Fruit fly (Drosophila melanogaster): ENCODE data around the gene glo.

glo gene

DNA sequence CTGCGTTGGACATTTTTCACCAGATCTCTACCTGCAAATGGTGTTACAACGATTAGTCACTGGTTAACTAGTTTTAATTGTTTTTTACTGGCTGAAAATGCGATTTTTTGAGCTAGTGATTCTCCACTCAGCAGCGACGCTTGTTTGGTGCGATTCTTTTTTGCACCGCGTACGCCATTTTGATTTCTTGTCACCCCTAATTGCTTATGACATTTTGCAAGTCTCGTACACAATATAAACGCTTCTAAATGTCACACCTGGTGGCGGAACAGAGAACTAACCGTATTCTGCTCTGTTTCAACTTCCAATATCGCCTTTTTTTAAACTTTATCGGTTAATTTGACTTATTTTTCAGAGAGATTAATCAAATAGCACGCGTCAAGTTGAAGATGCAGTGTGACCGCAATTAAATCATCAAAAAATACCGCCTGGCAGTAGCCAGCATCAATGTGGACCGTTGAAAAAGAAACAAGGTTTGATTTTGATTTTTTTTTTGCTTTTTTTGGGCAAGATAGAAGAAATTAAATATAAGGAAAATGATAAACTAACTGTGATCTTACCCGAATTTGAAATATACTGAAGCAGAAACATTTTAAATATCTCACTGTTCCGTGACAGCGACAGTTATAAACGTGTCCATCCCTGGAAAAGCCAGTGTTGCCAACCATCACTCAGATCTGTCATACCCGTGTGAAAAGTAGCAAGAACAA lies at the start of gene glo, which contains the start of gene COX5A (continued):
- TF ChIP-seq CTCF (GFP tag; optimal IDR thresholded peaks at IDR 0.05) (peak; percentile 27), Optix (GFP tag; IDR thresholded peaks at IDR 0.05) (peak; percentile 67; the same call in 1 of the 3 replicates), CG17361 (GFP tag; IDR thresholded peaks at IDR 0.05) (peak; percentile 83), CG31388 (GFP tag; optimal IDR thresholded peaks at IDR 0.05) (peak; percentile 44), danr (GFP tag; IDR thresholded peaks at IDR 0.05) (no peak), CG2202 (tag; optimal IDR thresholded peaks at IDR 0.05) (peak; percentile 41), dati (GFP tag; IDR thresholded peaks at IDR 0.05) (peak; percentile 35; the same call in 1 of the 2 replicates), sob (GFP tag; IDR thresholded peaks at IDR 0.05) (peak; percentile 78), CG31441 (GFP tag; IDR thresholded peaks at IDR 0.05) (peak; percentile 71), CG18619 (GFP tag; optimal IDR thresholded peaks at IDR 0.05) (peak; percentile 64), Ravus (GFP tag; IDR thresholded peaks at IDR 0.05) (no peak), usp (GFP tag; optimal IDR thresholded peaks at IDR 0.05) (no peak), CG7372 (GFP tag; IDR thresholded peaks at IDR 0.05) (peak; percentile 78), Abd-B (GFP tag; optimal IDR thresholded peaks at IDR 0.05) (no peak), bsh (GFP tag; optimal IDR thresholded peaks at IDR 0.05) (peak; percentile 26 to 72), Vsx1 (GFP tag; optimal IDR thresholded peaks at IDR 0.05) (no peak), trem (tag; optimal IDR thresholded peaks at IDR 0.05) (peak; percentile 65), CG6765 (GFP tag; optimal IDR thresholded peaks at IDR 0.05) (no peak), pita (GFP tag; optimal IDR thresholded peaks at IDR 0.05) (no peak), CG12659 (GFP tag; optimal IDR thresholded peaks at IDR 0.05) (peak; percentile 86), zfh1 (GFP tag; IDR thresholded peaks at IDR 0.05) (peak; percentile 81), Nf-YC (tag; optimal IDR thresholded peaks at IDR 0.05) (peak; percentile 55), ranshi (GFP tag; IDR thresholded peaks at IDR 0.05) (peak; percentile 75), crol (GFP tag; IDR thresholded peaks at IDR 0.05) (peak; percentile 20; the same call in 1 of the 2 replicates), pum (GFP tag; optimal IDR thresholded peaks at IDR 0.05) (peak; percentile 86), Kr (GFP tag; optimal IDR thresholded peaks at IDR 0.05) (no peak), nmo (GFP tag; optimal IDR thresholded peaks at IDR 0.05) (peak; percentile 85), CG1024 (GFP tag; IDR thresholded peaks at IDR 0.05) (peak; percentile 68; the same call in 1 of the 2 replicates), NK7.1 (GFP tag; optimal IDR thresholded peaks at IDR 0.05) (peak; percentile 38), her (GFP tag; optimal IDR thresholded peaks at IDR 0.05) (peak; percentile 77), Trl (optimal IDR thresholded peaks at IDR 0.05) (no peak), Trl (GFP tag; optimal IDR thresholded peaks at IDR 0.05) (peak; percentile 89), HmgD (GFP tag; optimal IDR thresholded peaks at IDR 0.05) (peak; percentile 90), Lim3 (GFP tag; IDR thresholded peaks at IDR 0.05) (no peak), emc (GFP tag; optimal IDR thresholded peaks at IDR 0.05) (peak; percentile 62), CG32532 (GFP tag; IDR thresholded peaks at IDR 0.05) (peak; percentile 88), CG11723 (GFP tag; optimal IDR thresholded peaks at IDR 0.05) (peak; percentile 28), CG17802 (tag; optimal IDR thresholded peaks at IDR 0.05) (peak; percentile 32), Gug (GFP tag; IDR thresholded peaks at IDR 0.05) (peak; percentile 77), CG4707 (GFP tag; optimal IDR thresholded peaks at IDR 0.05) (peak; percentile 14), lbe (GFP tag; optimal IDR thresholded peaks at IDR 0.05) (peak; percentile 36), sug (tag; optimal IDR thresholded peaks at IDR 0.05) (peak; percentile 70), HLH3B (GFP tag; IDR thresholded peaks at IDR 0.05) (peak; percentile 75; the same call in 1 of the 2 replicates), disco-r (GFP tag; optimal IDR thresholded peaks at IDR 0.05) (peak; percentile 83), CG30403 (GFP tag; optimal IDR thresholded peaks at IDR 0.05) (peak; percentile 89), da (GFP tag; optimal IDR thresholded peaks at IDR 0.05) (peak; percentile 44), dm (GFP tag; optimal IDR thresholded peaks at IDR 0.05) (peak; percentile 91), dpn (GFP tag; optimal IDR thresholded peaks at IDR 0.05) (peak; percentile 86 to 89), hkb (optimal IDR thresholded peaks at IDR 0.05) (peak; percentile 94), hkb (GFP tag; IDR thresholded peaks at IDR 0.05) (peak; percentile 76), pan (optimal IDR thresholded peaks at IDR 0.05) (no peak), pan (GFP tag; optimal IDR thresholded peaks at IDR 0.05 in 1 of 2, IDR thresholded peaks at IDR 0.05 in 1 of 2) (peak in 1 of 2 experiments; percentile 75)
